Fruit fly (Drosophila melanogaster): Measurements from ENCODE around the gene cdi.

cdi gene

DNA sequence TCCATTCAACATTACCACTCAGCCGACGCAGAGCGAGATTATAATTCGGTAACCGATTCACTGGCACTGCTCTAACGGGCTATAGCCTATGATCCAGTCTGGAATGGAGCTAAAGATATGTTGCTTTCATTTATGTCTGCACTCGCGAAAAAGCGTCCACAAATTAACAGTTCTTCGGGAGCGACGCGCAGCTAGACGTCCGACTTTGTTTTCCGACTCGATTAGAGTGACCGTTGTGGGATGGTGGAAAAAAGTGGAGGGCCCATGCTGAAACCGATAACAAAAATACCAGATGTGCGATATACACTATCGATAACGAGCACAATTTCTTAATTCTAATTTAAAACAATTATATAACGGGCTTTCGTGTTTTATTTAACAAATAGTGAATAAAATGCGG is at the start of gene cdi:
TSS of gene cdi (minus strand) at position 232 of the 400 bp plus-strand sequence.
- peak; percentile 57 for TF ChIP-seq CG17801 (GFP tag; optimal IDR thresholded peaks at IDR 0.05; ENCODE audit: partially characterized antibody)

DNA sequence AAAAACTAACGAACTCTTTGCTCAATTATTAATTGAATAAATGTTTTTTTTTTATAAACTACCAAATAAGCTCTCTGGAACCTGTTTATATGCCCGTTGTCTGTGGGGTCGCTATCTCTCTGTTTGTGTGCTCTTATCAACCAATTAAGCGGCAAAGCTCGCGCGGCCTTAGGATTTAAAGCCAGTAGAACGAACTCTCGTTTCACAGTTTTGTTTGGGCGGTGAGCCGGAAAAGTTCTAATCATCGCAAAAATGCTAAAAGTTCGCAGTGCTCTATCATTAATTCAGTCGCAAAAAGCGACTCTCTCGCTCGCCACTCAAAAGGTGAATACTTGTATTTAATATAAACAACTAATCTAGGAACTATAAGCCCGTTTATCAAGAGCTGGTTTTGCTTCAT is 40.9 kb upstream of the cdi start, which contains the start of gene Cyp12a4:
TSS of gene Cyp12a4 (plus strand) at position 202 of the 400 bp plus-strand sequence.
- TF ChIP-seq CG17801 (GFP tag; optimal IDR thresholded peaks at IDR 0.05; ENCODE audit: partially characterized antibody) = no peak

DNA sequence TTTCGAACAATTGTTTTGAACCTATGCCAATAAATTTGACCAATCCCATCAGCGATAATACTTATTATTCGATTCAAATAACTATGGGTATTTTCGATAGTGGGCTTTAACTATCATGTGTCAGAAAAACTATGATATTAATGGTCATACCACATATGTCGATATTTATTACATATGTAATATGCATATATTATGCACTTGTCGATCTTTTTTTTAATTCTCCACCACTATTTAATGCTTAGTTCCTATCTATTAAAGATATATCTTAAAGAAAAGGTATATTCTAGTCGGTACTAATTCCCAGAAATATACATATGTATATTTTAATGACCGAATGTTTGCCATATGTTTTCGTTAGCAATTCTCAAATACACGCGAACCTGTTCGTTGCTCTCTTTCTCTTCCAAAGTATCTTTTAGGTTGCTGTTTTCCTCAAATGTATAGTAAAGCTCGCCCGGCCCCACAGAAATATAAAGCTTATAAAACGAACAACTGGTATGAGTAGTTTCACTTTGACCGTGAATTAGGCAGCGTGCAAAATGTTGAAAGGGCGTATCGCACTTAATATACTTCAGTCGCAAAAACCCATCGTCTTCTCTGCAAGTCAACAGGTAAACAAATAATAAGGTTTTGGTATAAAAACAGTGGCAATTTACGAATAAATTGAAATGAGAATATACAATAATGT is 38.2 kb upstream of the cdi start, which contains the start of gene Cyp12a5:
TSS of gene Cyp12a5 (plus strand) at position 503 of the 688 bp plus-strand sequence.
- no peak for TF ChIP-seq CG17801 (GFP tag; optimal IDR thresholded peaks at IDR 0.05; ENCODE audit: partially characterized antibody)

dm6 chr3R:19118505-19119138 is 24.6 kb upstream of the cdi start:
- no peak for TF ChIP-seq CG17801 (GFP tag; optimal IDR thresholded peaks at IDR 0.05; ENCODE audit: partially characterized antibody)

- TF ChIP-seq CG17801 (GFP tag; optimal IDR thresholded peaks at IDR 0.05; ENCODE audit: partially characterized antibody) = peak; percentile 77
These were observed 19.8 kb upstream of the cdi start for dm6 chr3R:19113836-19114235.

dm6 chr3R:19112372-19112771 is 18.3 kb upstream of the cdi start:
- TF ChIP-seq CG17801 (GFP tag; optimal IDR thresholded peaks at IDR 0.05; ENCODE audit: partially characterized antibody) = no peak

DNA sequence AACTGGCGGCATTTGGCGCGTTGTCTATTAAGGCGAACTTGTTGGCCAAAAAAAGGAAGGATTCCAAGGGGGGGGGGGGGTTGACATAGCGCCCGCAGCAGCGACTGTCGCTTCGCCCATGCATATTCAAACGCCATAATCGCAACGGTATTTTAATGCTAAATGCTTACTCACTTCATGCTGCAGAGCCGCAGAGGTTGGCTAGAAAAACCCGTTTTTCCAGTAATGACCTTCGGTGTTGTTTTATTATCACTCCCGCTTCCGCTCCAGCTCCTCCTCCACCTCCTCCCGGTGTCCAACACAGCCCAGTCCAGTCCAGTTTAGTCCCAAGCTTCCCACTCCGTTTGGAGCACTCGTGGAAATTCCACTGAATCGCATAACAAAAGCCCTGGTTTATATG is 17.1 kb upstream of the cdi start:
- TF ChIP-seq CG17801 (GFP tag; optimal IDR thresholded peaks at IDR 0.05; ENCODE audit: partially characterized antibody) = no peak

DNA sequence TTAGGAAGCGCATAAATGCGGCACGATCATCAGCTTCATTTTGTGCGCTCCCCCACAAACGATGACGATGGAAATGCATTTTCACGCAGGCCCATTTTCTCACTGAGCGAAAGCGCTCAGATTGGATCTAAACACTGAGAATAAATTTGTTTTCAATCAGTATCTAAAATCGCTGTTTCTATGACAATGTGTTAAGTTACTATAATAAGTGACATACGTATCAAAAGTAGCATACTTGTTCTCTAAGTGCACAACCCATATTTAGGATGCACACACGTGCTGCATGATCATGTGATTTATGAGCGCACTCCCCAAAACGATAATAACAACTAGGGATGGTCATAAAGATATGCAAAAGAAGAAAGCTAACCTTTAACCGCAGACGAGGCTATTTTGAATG is 14.1 kb upstream of the cdi start:
- no peak for TF ChIP-seq CG17801 (GFP tag; optimal IDR thresholded peaks at IDR 0.05; ENCODE audit: partially characterized antibody)

dm6 chr3R:19107058-19107457 is 13.0 kb upstream of the cdi start:
- no peak for TF ChIP-seq CG17801 (GFP tag; optimal IDR thresholded peaks at IDR 0.05; ENCODE audit: partially characterized antibody)

DNA sequence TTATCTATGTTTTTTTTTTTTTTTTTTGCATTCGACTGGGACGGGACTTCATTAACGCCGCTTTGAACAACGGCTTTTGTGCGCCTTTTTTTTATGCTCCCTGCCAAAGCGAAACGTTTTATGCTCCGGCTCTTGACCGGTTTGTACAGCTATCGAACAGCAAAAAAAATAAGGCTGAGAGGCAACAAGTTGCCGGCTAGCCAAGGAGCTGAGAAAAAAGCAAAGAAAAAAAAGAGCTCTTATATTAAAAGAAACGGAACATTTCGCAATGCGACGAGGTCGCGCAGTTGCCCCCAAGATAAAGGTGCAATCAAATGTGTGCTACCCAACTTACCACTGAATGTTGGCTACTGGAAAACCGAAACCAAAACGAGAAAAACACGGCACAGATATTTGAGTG is 12.4 kb upstream of the cdi start:
- TF ChIP-seq CG17801 (GFP tag; optimal IDR thresholded peaks at IDR 0.05; ENCODE audit: partially characterized antibody) = no peak

- no peak for TF ChIP-seq CG17801 (GFP tag; optimal IDR thresholded peaks at IDR 0.05; ENCODE audit: partially characterized antibody)
These were observed 11.8 kb upstream of the cdi start for dm6 chr3R:19105821-19106220.

DNA sequence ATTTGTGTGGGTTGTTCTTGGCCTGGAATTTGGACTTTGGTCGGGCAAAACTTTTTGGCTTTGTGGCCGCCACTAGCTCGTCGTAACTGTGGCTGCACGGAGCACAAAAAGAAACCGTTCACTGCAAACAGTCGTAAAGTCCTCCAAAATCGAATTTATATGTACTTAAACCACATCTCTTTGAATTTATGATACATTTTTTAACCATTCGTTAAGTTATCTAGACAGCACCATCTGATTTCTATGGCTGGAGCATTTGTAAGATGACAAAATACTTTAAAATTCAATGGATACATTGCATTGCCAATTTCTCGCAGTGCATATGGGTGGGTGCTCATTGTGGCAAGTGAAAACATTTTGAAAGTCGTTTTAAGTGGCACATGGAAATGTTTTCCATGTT is 10.1 kb upstream of the cdi start:
- TF ChIP-seq CG17801 (GFP tag; optimal IDR thresholded peaks at IDR 0.05; ENCODE audit: partially characterized antibody) = no peak

DNA sequence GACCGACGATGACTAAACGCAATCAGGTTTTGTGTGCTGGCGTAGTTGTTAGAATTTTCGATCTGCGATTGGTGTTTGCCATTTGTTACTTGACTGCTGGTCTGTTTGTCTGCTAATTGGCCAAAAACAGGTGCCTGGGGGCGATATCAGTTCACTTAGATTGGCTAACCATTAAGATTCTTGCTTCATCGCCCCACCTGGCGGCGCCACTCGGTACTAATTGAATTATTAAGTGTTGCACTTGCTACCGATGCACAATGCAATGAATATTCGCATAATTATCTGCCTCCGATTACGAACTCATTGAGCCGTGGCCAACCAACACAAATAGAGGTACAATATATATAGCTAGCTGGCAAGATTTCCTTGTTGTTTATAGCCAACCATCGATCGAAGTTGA is 9.1 kb upstream of the cdi start:
- TF ChIP-seq CG17801 (GFP tag; optimal IDR thresholded peaks at IDR 0.05; ENCODE audit: partially characterized antibody) = no peak

dm6 chr3R:19101267-19101840 is 7.3 kb upstream of the cdi start:
- TF ChIP-seq CG17801 (GFP tag; optimal IDR thresholded peaks at IDR 0.05; ENCODE audit: partially characterized antibody) = no peak

dm6 chr3R:19100098-19100497 is 6.0 kb upstream of the cdi start:
- TF ChIP-seq CG17801 (GFP tag; optimal IDR thresholded peaks at IDR 0.05; ENCODE audit: partially characterized antibody) = no peak

DNA sequence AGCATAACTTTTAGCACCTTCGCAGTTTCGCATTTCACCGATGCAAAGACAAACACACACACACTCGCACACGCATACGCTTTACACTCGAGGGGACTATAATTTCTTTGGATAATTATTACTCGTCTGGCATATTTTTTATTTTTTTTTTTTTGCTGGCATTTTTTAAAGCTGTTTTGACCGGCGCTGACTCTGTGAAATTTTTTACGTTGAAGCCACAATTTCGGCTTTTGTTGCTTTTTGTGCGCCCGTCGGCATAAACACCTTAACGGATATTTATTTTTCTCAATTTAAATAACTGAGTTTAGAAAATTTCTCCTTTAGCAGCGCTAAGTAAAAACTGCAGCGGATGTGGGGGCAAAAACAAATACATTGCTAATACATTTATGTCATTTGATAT is 4.2 kb upstream of the cdi start:
- no peak for TF ChIP-seq CG17801 (GFP tag; optimal IDR thresholded peaks at IDR 0.05; ENCODE audit: partially characterized antibody)

All from ovary, adult (tissue).